Fruit fly (Drosophila melanogaster): ENCODE results near the gene Uxs.

Gene Uxs

DNA sequence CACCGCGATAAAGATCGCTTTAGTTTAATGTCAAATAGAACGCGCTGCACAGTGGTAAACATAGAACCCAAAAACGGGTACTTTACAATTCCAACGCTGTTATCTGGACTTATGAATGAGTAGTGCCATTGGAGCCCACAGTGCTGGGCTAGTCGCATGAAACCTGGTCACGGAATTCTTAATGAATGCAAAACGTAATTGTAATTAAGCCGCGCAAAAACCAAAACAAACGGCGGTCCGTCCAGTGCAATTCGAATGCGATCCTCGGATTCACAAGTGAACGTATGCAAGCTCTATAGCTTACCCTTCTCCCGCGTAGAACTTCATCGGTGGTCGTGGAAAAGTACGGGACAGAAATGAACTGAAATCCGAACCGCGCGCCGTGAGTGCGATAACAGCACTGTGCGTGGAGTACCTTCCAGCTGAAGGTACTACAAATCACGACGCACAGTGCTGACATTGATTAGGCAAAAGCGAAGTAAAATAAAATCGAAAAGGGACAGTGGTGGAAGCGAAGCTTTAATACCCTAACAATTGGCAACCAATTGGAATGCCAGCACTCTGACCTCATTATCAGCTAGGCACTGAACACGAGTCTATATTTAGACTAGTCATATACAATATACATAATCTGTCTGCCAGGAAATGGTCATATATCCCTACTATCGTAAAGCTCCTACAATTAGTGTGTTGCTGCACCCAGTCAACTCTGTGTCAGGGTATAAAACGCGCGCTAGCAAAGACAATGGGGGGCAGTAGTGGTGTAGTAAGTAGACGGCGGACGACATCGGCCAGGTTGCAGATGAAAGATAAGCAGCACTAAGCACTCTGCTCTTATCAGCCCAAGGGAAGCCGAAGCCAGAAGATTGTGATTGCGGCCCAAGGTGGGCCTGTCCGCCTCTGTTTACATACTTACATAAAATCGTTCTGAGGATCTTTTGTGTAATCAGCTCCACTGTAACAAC is 4.8 kb downstream of the Uxs start (continued):
- TF ChIP-seq Xrp1 (GFP tag; IDR thresholded peaks at IDR 0.05) (peak; percentile 41; the same call in 1 of the 2 replicates), CG33557 (GFP tag; optimal IDR thresholded peaks at IDR 0.05) (no peak), Hmx (GFP tag; optimal IDR thresholded peaks at IDR 0.05) (no peak), twi (tag; optimal IDR thresholded peaks at IDR 0.05) (no peak), CG1603 (tag; optimal IDR thresholded peaks at IDR 0.05) (peak; percentile 70), CG17385 (GFP tag; optimal IDR thresholded peaks at IDR 0.05) (peak; percentile 33), CG16815 (GFP tag; optimal IDR thresholded peaks at IDR 0.05) (no peak), Hr3 (GFP tag; optimal IDR thresholded peaks at IDR 0.05) (peak; percentile 42), CG5953 (GFP tag; IDR thresholded peaks at IDR 0.05) (0 out of 2 replicates have a peak, but pooled peaks have one; percentile 44), ewg (GFP tag; optimal IDR thresholded peaks at IDR 0.05) (peak; percentile 32), CG2202 (tag; optimal IDR thresholded peaks at IDR 0.05) (no peak), CG4820 (GFP tag; optimal IDR thresholded peaks at IDR 0.05) (peak; percentile 33), Rx (GFP tag; IDR thresholded peaks at IDR 0.05) (no peak), NFAT (GFP tag; IDR thresholded peaks at IDR 0.05) (no peak), CG9727 (GFP tag; optimal IDR thresholded peaks at IDR 0.05) (peak; percentile 27), lov (optimal IDR thresholded peaks at IDR 0.05) (no peak), lov (GFP tag; IDR thresholded peaks at IDR 0.05) (no peak), CG11504 (tag; optimal IDR thresholded peaks at IDR 0.05) (peak; percentile 57), NC2α (GFP tag; optimal IDR thresholded peaks at IDR 0.05) (no peak), amos (GFP tag; IDR thresholded peaks at IDR 0.05; ENCODE audit: partially characterized antibody) (no peak), caup (GFP tag; optimal IDR thresholded peaks at IDR 0.05; ENCODE audit: severe bottlenecking) (peak; percentile 57), scrt (GFP tag; optimal IDR thresholded peaks at IDR 0.05) (peak; percentile 19), nerfin-1 (tag; optimal IDR thresholded peaks at IDR 0.05) (peak; percentile 2), CG4730 (GFP tag; IDR thresholded peaks at IDR 0.05) (peak; percentile 42; the same call in 1 of the 2 replicates), CG1647 (GFP tag; optimal IDR thresholded peaks at IDR 0.05) (peak; percentile 27), trh (GFP tag; optimal IDR thresholded peaks at IDR 0.05) (no peak), D19B (GFP tag; optimal IDR thresholded peaks at IDR 0.05) (peak; percentile 80), CG12744 (GFP tag; optimal IDR thresholded peaks at IDR 0.05) (no peak), CG5180 (GFP tag; optimal IDR thresholded peaks at IDR 0.05) (peak; percentile 12), Ets65A (GFP tag) (peak; percentile 72), vnd (GFP tag; IDR thresholded peaks at IDR 0.05; ENCODE audit: partially characterized antibody) (no peak), nerfin-2 (GFP tag; IDR thresholded peaks at IDR 0.05; ENCODE audit: partially characterized antibody) (no peak), CG11695 (GFP tag; IDR thresholded peaks at IDR 0.05) (0 out of 3 replicates have a peak, but pooled peaks have one; percentile 34), Dek (tag; optimal IDR thresholded peaks at IDR 0.05) (peak; percentile 17), Vsx1 (GFP tag; optimal IDR thresholded peaks at IDR 0.05) (peak; percentile 47), CG10979 (tag; optimal IDR thresholded peaks at IDR 0.05) (peak; percentile 42), tll (GFP tag; optimal IDR thresholded peaks at IDR 0.05) (no peak), Ets97D (GFP tag; optimal IDR thresholded peaks at IDR 0.05) (peak; percentile 5), cg (GFP tag; optimal IDR thresholded peaks at IDR 0.05) (no peak), cas (GFP tag; IDR thresholded peaks at IDR 0.05) (no peak), pfk (GFP tag; optimal IDR thresholded peaks at IDR 0.05) (no peak), CG34224 (GFP tag; IDR thresholded peaks at IDR 0.05; ENCODE audit: partially characterized antibody) (0 out of 3 replicates have a peak, but pooled peaks have one; percentile 15), CG1792 (GFP tag; optimal IDR thresholded peaks at IDR 0.05) (peak; percentile 29), fd64A (GFP tag; optimal IDR thresholded peaks at IDR 0.05) (peak; percentile 5), gt (GFP tag; IDR thresholded peaks at IDR 0.05) (no peak), CG10431 (GFP tag; optimal IDR thresholded peaks at IDR 0.05) (no peak), vfl (GFP tag; optimal IDR thresholded peaks at IDR 0.05) (peak; percentile 32)

Measured in whole organism, embryonic.